Fruit fly (Drosophila melanogaster) whole organism, adult: ENCODE measurements around the gene CG14569.

Experiments used
- CG12768 ChIP-seq: fragments of 200-800 bp; sonication (Bioruptor generic); optimal IDR thresholded peaks from 2 replicates; lab custom pipeline; 2017; ENCODE audit warnings: missing biosample characterization, missing genetic modification characterization, mild to moderate bottlenecking, moderate library complexity, missing genetic modification reagents
- CG14711 ChIP-seq: fragments of 200-800 bp; sonication (Bioruptor generic); optimal IDR thresholded peaks from 2 replicates; lab custom pipeline; 2018; ENCODE audit warnings: missing biosample characterization, mild to moderate bottlenecking, missing genetic modification characterization, moderate library complexity
- CG33017 ChIP-seq: fragments of 200-800 bp; sonication (Bioruptor generic); optimal IDR thresholded peaks from 2 replicates; lab custom pipeline; 2018; ENCODE audit warnings: missing biosample characterization, mild to moderate bottlenecking, missing genetic modification characterization, moderate library complexity
- CG7045 ChIP-seq: fragments of 200-800 bp; sonication (Bioruptor generic); optimal IDR thresholded peaks from 2 replicates; lab custom pipeline; 2017; ENCODE audit warnings: missing biosample characterization, mild to moderate bottlenecking, missing genetic modification characterization
- Crg-1 ChIP-seq: fragments of 200-800 bp; sonication (Bioruptor generic); optimal IDR thresholded peaks from 2 replicates; lab custom pipeline; 2016; ENCODE audit warnings: missing biosample characterization, missing genetic modification characterization
- Hr96 ChIP-seq: fragments of 200-800 bp; sonication (Bioruptor generic); optimal IDR thresholded peaks from 2 replicates; lab custom pipeline; 2016; ENCODE audit warnings: missing biosample characterization, missing genetic modification characterization
- bab1 ChIP-seq: fragments of 200-800 bp; sonication (Bioruptor generic); optimal IDR thresholded peaks from 3 replicates; lab custom pipeline; 2019; ENCODE audit warnings: missing biosample characterization, mild to moderate bottlenecking, missing genetic modification characterization, moderate library complexity
- cnc ChIP-seq, 2 experiments: fragments of >200 bp; optimal IDR thresholded peaks; 2 replicates each; lab custom pipeline; 2017
- kay ChIP-seq: fragments of 200-800 bp; sonication (Bioruptor generic); peaks from one replicate; lab custom pipeline; 2016; ENCODE audit warnings: missing biosample characterization, missing genetic modification characterization, borderline replicate concordance
- pad ChIP-seq: fragments of 200-800 bp; sonication (Bioruptor generic); optimal IDR thresholded peaks from 3 replicates; lab custom pipeline; 2017; ENCODE audit warnings: missing biosample characterization, missing genetic modification characterization, mild to moderate bottlenecking, moderate library complexity, missing genetic modification reagents
- tj ChIP-seq: fragments of 200-800 bp; sonication (Bioruptor generic); optimal IDR thresholded peaks from 3 replicates; lab custom pipeline; 2017; ENCODE audit warnings: missing biosample characterization, mild to moderate bottlenecking, missing genetic modification characterization, moderate library complexity
- toe ChIP-seq: fragments of 200-800 bp; sonication (Bioruptor generic); optimal IDR thresholded peaks from 2 replicates; lab custom pipeline; 2016; ENCODE audit warnings: missing biosample characterization, missing genetic modification characterization

dm6 chr3L:21727013-21727727, 4.2 kb downstream of the CG14569 start:
- TF ChIP-seq CG33017 (tag; lab: Kevin White, UChicago) (no peak), Hr96 (no peak), CG7045 (no peak), tj (GFP tag; lab: Kevin White, UChicago) (peak; percentile 48), toe (GFP tag; lab: Kevin White, UChicago) (no peak), pad (GFP tag; lab: Kevin White, UChicago) (no peak), kay (GFP tag; lab: Kevin White, UChicago) (no peak), CG14711 (tag; lab: Kevin White, UChicago) (no peak), Crg-1 (GFP tag; lab: Kevin White, UChicago) (no peak), cnc (optimal IDR thresholded peaks at IDR 0.05; lab: Kevin White, UChicago) (no peak), bab1 (GFP tag; lab: Kevin White, UChicago) (peak; percentile 13), CG12768 (no peak)
